Worm (Caenorhabditis elegans) whole organism, L4 larva: Measurements from ENCODE around the gene eif-2Balpha.

Experiments
- T20F7.1 ChIP-seq: fragments of 200-800 bp; sonication (Bioruptor generic); optimal IDR thresholded peaks from 2 replicates; lab custom pipeline; 2018; ENCODE audit warnings: mild to moderate bottlenecking, missing genetic modification characterization, missing compliant biosample characterization
- aha-1 ChIP-seq: fragments of 150-350 bp; peaks from one replicate; lab custom pipeline; 2014; ENCODE audit warnings: missing biosample characterization, missing genetic modification characterization
- ama-1 ChIP-seq: fragments of 150-350 bp; optimal IDR thresholded peaks from 2 replicates; lab custom pipeline; 2014; ENCODE audit warnings: inconsistent platforms, mixed read lengths
- ces-1 ChIP-seq: fragments of 150-350 bp; sonication (generic microtip); optimal IDR thresholded peaks from 4 replicates; lab custom pipeline; 2014; ENCODE audit warnings: missing biosample characterization, missing genetic modification reagents, missing genetic modification characterization
- jun-1 ChIP-seq: fragments of 150-350 bp; optimal IDR thresholded peaks from 2 replicates; lab custom pipeline; 2014; ENCODE audit warnings: missing biosample characterization, missing genetic modification reagents, missing genetic modification characterization
- lin-39 ChIP-seq: fragments of 150-350 bp; optimal IDR thresholded peaks from 2 replicates; lab custom pipeline; 2014; ENCODE audit warnings: missing biosample characterization, missing genetic modification reagents, missing genetic modification characterization
- mdl-1 ChIP-seq, 2 experiments: fragments of 150-350 bp in 1 of 2; sonication (generic microtip) in 1 of 2; optimal IDR thresholded peaks; 2 replicates each; lab custom pipeline; 2014 to 2017; ENCODE audit warnings: missing biosample characterization in 2 of 2, missing genetic modification characterization in 2 of 2
- mep-1 ChIP-seq: fragments of 150-350 bp; sonication (generic microtip); optimal IDR thresholded peaks from 3 replicates; lab custom pipeline; 2014; ENCODE audit warnings: missing biosample characterization, missing genetic modification characterization
- tag-97 ChIP-seq: fragments of 200-800 bp; sonication (Bioruptor generic); IDR thresholded peaks from 2 replicates; pipeline ENCODE4 v1.3.6; 2022; ENCODE audit warnings: missing genetic modification characterization, missing compliant biosample characterization
- unc-130 ChIP-seq: sonication (generic microtip); optimal IDR thresholded peaks from 2 replicates; lab custom pipeline; 2016; ENCODE audit warnings: missing genetic modification reagents, missing genetic modification characterization, missing compliant biosample characterization
- zag-1 ChIP-seq: fragments of 150-350 bp; optimal IDR thresholded peaks from 2 replicates; lab custom pipeline; 2014; ENCODE audit warnings: missing biosample characterization, missing genetic modification characterization

DNA sequence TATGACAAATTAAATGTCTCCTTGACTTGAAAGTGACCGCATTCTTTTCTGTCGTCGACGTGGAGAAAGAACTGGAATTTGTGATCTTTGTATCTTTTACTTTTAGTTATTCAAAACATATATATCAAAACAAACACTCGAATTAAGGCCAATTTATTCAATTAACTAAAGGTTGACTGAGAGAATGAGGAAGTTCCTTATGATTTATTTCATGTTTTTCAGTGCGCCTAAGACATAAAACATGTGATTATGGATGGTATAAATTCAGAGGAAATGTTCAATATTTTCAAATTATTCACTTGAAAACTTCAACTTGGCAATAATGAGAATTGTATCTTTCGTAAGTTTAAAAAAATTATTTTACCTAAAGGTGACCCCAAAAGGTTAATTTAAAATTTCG, 29.4 kb upstream of the eif-2Balpha start, which contains the start of gene F55H2.8:
- TF ChIP-seq ama-1 (no peak), zag-1 (tag; lab: Kevin White, UChicago) (no peak), tag-97 (GFP tag; lab: Robert Waterston, UW) (no peak), mep-1 (tag; lab: Kevin White, UChicago) (no peak), mdl-1 (tag; optimal IDR thresholded peaks at IDR 0.05; lab: Kevin White, UChicago) (no peak), aha-1 (no peak), lin-39 (tag; lab: Kevin White, UChicago) (no peak), T20F7.1 (no peak), jun-1 (no peak), unc-130 (GFP tag; lab: Kevin White, UChicago) (no peak), ces-1 (no peak)
